Worm (Caenorhabditis elegans) whole organism, mixed stage, embryonic: ENCODE results near the gene F46F5.10.

Experiments used
- hlh-1 ChIP-seq: fragments of 150-350 bp; optimal IDR thresholded peaks from 2 replicates; lab custom pipeline; 2014; ENCODE audit warnings: missing biosample characterization, missing genetic modification reagents, missing genetic modification characterization
- nhr-237 ChIP-seq: fragments of 150-350 bp; optimal IDR thresholded peaks from 2 replicates; lab custom pipeline; 2014; ENCODE audit warnings: missing biosample characterization, missing genetic modification characterization

- TF ChIP-seq hlh-1 (no peak), nhr-237 (tag; lab: Kevin White, UChicago) (no peak)
Observed at ce11 chrII:775033-775432, 48.6 kb upstream of the F46F5.10 start, which contains the start of gene Y39F10A.1.
